Fruit fly (Drosophila melanogaster) whole organism, embryonic: Measurements from ENCODE around the gene CG7409.

ENCODE experiments used
- Adf1 ChIP-seq: fragments of 200-800 bp; sonication (Bioruptor generic); IDR thresholded peaks from 2 replicates; pipeline ENCODE4 v1.3.6; 2022; ENCODE audit warnings: missing biosample characterization, missing genetic modification characterization
- CG11560 ChIP-seq: fragments of 200-800 bp; sonication (Bioruptor generic); IDR thresholded peaks from 3 replicates; pipeline ENCODE4 v1.3.6; 2022; ENCODE audit warnings: missing biosample characterization, missing genetic modification characterization
- CG12071 ChIP-seq: fragments of 200-800 bp; sonication (Bioruptor generic); optimal IDR thresholded peaks from 3 replicates; lab custom pipeline; 2018; ENCODE audit warnings: missing biosample characterization, mild to moderate bottlenecking, missing genetic modification characterization
- CG13624 ChIP-seq: fragments of 200-800 bp; sonication (Bioruptor generic); optimal IDR thresholded peaks from 2 replicates; lab custom pipeline; 2016; ENCODE audit warnings: missing biosample characterization, missing genetic modification characterization
- CG13894 ChIP-seq: fragments of 200-800 bp; sonication (Bioruptor generic); optimal IDR thresholded peaks from 3 replicates; lab custom pipeline; 2018; ENCODE audit warnings: missing biosample characterization, mild to moderate bottlenecking, missing genetic modification characterization, moderate library complexity
- CG14965 ChIP-seq: fragments of 200-800 bp; sonication (Bioruptor generic); optimal IDR thresholded peaks from 2 replicates; lab custom pipeline; 2016; ENCODE audit warnings: missing biosample characterization, missing genetic modification characterization, borderline replicate concordance
- CG15073 ChIP-seq: fragments of 200-800 bp; sonication (Bioruptor generic); optimal IDR thresholded peaks from 2 replicates; lab custom pipeline; 2016; ENCODE audit warnings: missing biosample characterization, missing genetic modification characterization
- CG2889 ChIP-seq: fragments of 200-800 bp; sonication (Bioruptor generic); IDR thresholded peaks from 3 replicates; pipeline ENCODE4 v1.3.6; 2022; ENCODE audit warnings: missing biosample characterization, missing genetic modification characterization
- CG3838 ChIP-seq: fragments of 200-800 bp; sonication (Bioruptor generic); optimal IDR thresholded peaks from 3 replicates; lab custom pipeline; 2016; ENCODE audit warnings: missing biosample characterization, missing genetic modification characterization
- CG4854 ChIP-seq: fragments of 200-800 bp; sonication (Bioruptor generic); optimal IDR thresholded peaks from 2 replicates; lab custom pipeline; 2016; ENCODE audit warnings: missing biosample characterization, missing genetic modification characterization, inconsistent platforms
- CG5953 ChIP-seq: fragments of 200-800 bp; sonication (Bioruptor generic); IDR thresholded peaks from 2 replicates; pipeline ENCODE4 v1.3.6; 2022; ENCODE audit warnings: missing biosample characterization, missing genetic modification characterization
- CG6683 ChIP-seq: fragments of 200-800 bp; sonication (Bioruptor generic); optimal IDR thresholded peaks from 2 replicates; lab custom pipeline; 2017; ENCODE audit warnings: missing biosample characterization, mild to moderate bottlenecking, missing genetic modification characterization, missing genetic modification reagents
- CG9609 ChIP-seq: fragments of 200-800 bp; sonication (Bioruptor generic); optimal IDR thresholded peaks from 3 replicates; lab custom pipeline; 2016; ENCODE audit warnings: missing biosample characterization, missing genetic modification characterization
- CG9727 ChIP-seq: fragments of 200-800 bp; sonication (Bioruptor generic); optimal IDR thresholded peaks from 3 replicates; lab custom pipeline; 2017; ENCODE audit warnings: missing biosample characterization, mild to moderate bottlenecking, missing genetic modification characterization
- CkIIα-i1 ChIP-seq: fragments of 200-800 bp; sonication (Bioruptor generic); IDR thresholded peaks from 2 replicates; pipeline ENCODE4 v1.3.6; 2022; ENCODE audit warnings: missing biosample characterization, missing genetic modification characterization
- D19A ChIP-seq: fragments of 200-800 bp; optimal IDR thresholded peaks from 3 replicates; lab custom pipeline; 2019; ENCODE audit warnings: missing biosample characterization, mild to moderate bottlenecking, missing genetic modification characterization, moderate library complexity
- Deaf1 ChIP-seq: fragments of 200-800 bp; optimal IDR thresholded peaks from 3 replicates; lab custom pipeline; 2019; ENCODE audit warnings: missing biosample characterization, mild to moderate bottlenecking, missing genetic modification characterization, moderate library complexity
- Doc3 ChIP-seq: fragments of 200-800 bp; sonication (Bioruptor generic); IDR thresholded peaks from 3 replicates; pipeline ENCODE4 v1.3.6; 2022; ENCODE audit warnings: missing biosample characterization, missing genetic modification characterization; ENCODE audit not compliant: partially characterized antibody
- H15 ChIP-seq: fragments of 200-800 bp; sonication (Bioruptor generic); IDR thresholded peaks from 3 replicates; pipeline ENCODE4 v1.3.6; 2022; ENCODE audit warnings: missing biosample characterization, missing genetic modification characterization
- HHEX ChIP-seq: fragments of 200-800 bp; sonication (Bioruptor generic); optimal IDR thresholded peaks from 3 replicates; lab custom pipeline; 2017; ENCODE audit warnings: missing biosample characterization, mild to moderate bottlenecking, missing genetic modification characterization, missing genetic modification reagents
- Hey ChIP-seq: fragments of 200-800 bp; sonication (Bioruptor generic); optimal IDR thresholded peaks from 3 replicates; lab custom pipeline; 2018; ENCODE audit warnings: missing biosample characterization, mild to moderate bottlenecking, missing genetic modification characterization
- Mes4 ChIP-seq: fragments of 200-800 bp; sonication (Bioruptor generic); optimal IDR thresholded peaks from 2 replicates; lab custom pipeline; 2016; ENCODE audit warnings: missing biosample characterization, missing genetic modification characterization
- NC2α ChIP-seq: fragments of 200-800 bp; sonication (Bioruptor generic); optimal IDR thresholded peaks from 2 replicates; lab custom pipeline; 2016; ENCODE audit warnings: missing biosample characterization, missing genetic modification characterization
- Nf-YB ChIP-seq: fragments of 200-800 bp; sonication (Bioruptor generic); optimal IDR thresholded peaks from 3 replicates; lab custom pipeline; 2019; ENCODE audit warnings: missing biosample characterization, mild to moderate bottlenecking, missing genetic modification characterization, moderate library complexity
- Poxn ChIP-seq: fragments of 200-800 bp; sonication (Bioruptor generic); IDR thresholded peaks from 2 replicates; pipeline ENCODE4 v1.3.6; 2022; ENCODE audit warnings: missing biosample characterization, missing genetic modification characterization
- Rx ChIP-seq: fragments of 200-800 bp; sonication (Bioruptor generic); IDR thresholded peaks from 2 replicates; pipeline ENCODE4 v1.3.6; 2022; ENCODE audit warnings: missing biosample characterization, missing genetic modification characterization
- Sox100B ChIP-seq: fragments of 200-800 bp; sonication (Bioruptor generic); optimal IDR thresholded peaks from 3 replicates; lab custom pipeline; 2018; ENCODE audit warnings: missing biosample characterization, mild to moderate bottlenecking, missing genetic modification characterization
- Xbp1 ChIP-seq: fragments of 200-800 bp; sonication (Bioruptor generic); optimal IDR thresholded peaks from 3 replicates; lab custom pipeline; 2016; ENCODE audit warnings: missing biosample characterization, mild to moderate bottlenecking, missing genetic modification characterization
- Xrp1 ChIP-seq: fragments of 200-800 bp; sonication (Bioruptor generic); IDR thresholded peaks from 2 replicates; pipeline ENCODE4 v1.3.6; 2022; ENCODE audit warnings: missing biosample characterization, missing genetic modification characterization
- ac ChIP-seq: fragments of 200-800 bp; sonication (Bioruptor generic); optimal IDR thresholded peaks from 3 replicates; lab custom pipeline; 2017; ENCODE audit warnings: missing biosample characterization, mild to moderate bottlenecking, missing genetic modification characterization
- bab2 ChIP-seq: fragments of 200-800 bp; sonication (Bioruptor generic); optimal IDR thresholded peaks from 2 replicates; lab custom pipeline; 2016; ENCODE audit warnings: missing biosample characterization, missing genetic modification characterization
- bcd ChIP-seq: fragments of 200-800 bp; sonication (Bioruptor generic); optimal IDR thresholded peaks from 2 replicates; lab custom pipeline; 2017; ENCODE audit warnings: missing biosample characterization, mild to moderate bottlenecking, missing genetic modification characterization
- bowl ChIP-seq: fragments of 200-800 bp; sonication (Bioruptor generic); IDR thresholded peaks from 2 replicates; pipeline ENCODE4 v1.3.6; 2022; ENCODE audit warnings: missing biosample characterization, missing genetic modification characterization
- crc ChIP-seq: fragments of 200-800 bp; sonication (Bioruptor generic); optimal IDR thresholded peaks from 2 replicates; lab custom pipeline; 2016; ENCODE audit warnings: missing biosample characterization, missing genetic modification characterization
- crp ChIP-seq, 2 experiments: fragments of 200-800 bp; sonication (Bioruptor generic); optimal IDR thresholded peaks; 2 replicates in 1 of 2; 3 replicates in 1 of 2; lab custom pipeline; 2017; ENCODE audit warnings: missing biosample characterization in 2 of 2, missing genetic modification characterization in 2 of 2, mild to moderate bottlenecking in 1 of 2, moderate library complexity in 1 of 2
- fd3F ChIP-seq: fragments of 200-800 bp; sonication (Bioruptor generic); optimal IDR thresholded peaks from 2 replicates; lab custom pipeline; 2018; ENCODE audit warnings: missing biosample characterization, mild to moderate bottlenecking, missing genetic modification characterization, moderate library complexity
- fu2 ChIP-seq: fragments of 200-800 bp; sonication (Bioruptor generic); optimal IDR thresholded peaks from 2 replicates; lab custom pipeline; 2016; ENCODE audit warnings: missing biosample characterization, missing genetic modification characterization
- hkb ChIP-seq, 2 experiments: fragments of 200-800 bp in 1 of 2; fragments of >200 bp in 1 of 2; sonication (Bioruptor generic) in 1 of 2; IDR thresholded peaks in 1 of 2; optimal IDR thresholded peaks in 1 of 2; 2 replicates each; pipeline versions ENCODE4 v1.3.6 to Lab custom; 2017 to 2022; ENCODE audit warnings: missing biosample characterization in 1 of 2, missing genetic modification characterization in 1 of 2
- inv ChIP-seq: fragments of 200-800 bp; sonication (Bioruptor generic); IDR thresholded peaks from 2 replicates; pipeline ENCODE4 v1.3.6; 2022; ENCODE audit warnings: missing biosample characterization, missing genetic modification characterization; ENCODE audit not compliant: partially characterized antibody
- jumu ChIP-seq: fragments of 200-800 bp; sonication (Bioruptor generic); optimal IDR thresholded peaks from 3 replicates; lab custom pipeline; 2016; ENCODE audit warnings: missing biosample characterization, missing genetic modification characterization
- kay ChIP-seq: fragments of 200-800 bp; sonication (Bioruptor generic); optimal IDR thresholded peaks from 2 replicates; lab custom pipeline; 2016; ENCODE audit warnings: missing biosample characterization, missing genetic modification characterization
- knrl ChIP-seq: fragments of 200-800 bp; sonication (Bioruptor generic); IDR thresholded peaks from 3 replicates; pipeline ENCODE4 v1.3.6; 2022; ENCODE audit warnings: missing biosample characterization, missing genetic modification characterization; ENCODE audit not compliant: partially characterized antibody
- lbe ChIP-seq: fragments of 200-800 bp; sonication (Bioruptor generic); optimal IDR thresholded peaks from 2 replicates; lab custom pipeline; 2016; ENCODE audit warnings: missing biosample characterization, mild to moderate bottlenecking, missing genetic modification characterization
- nerfin-1 ChIP-seq: fragments of 200-800 bp; sonication (Bioruptor generic); optimal IDR thresholded peaks from 3 replicates; lab custom pipeline; 2019; ENCODE audit warnings: missing biosample characterization, mild to moderate bottlenecking, missing genetic modification characterization, moderate library complexity
- oc ChIP-seq: fragments of 200-800 bp; sonication (Bioruptor generic); optimal IDR thresholded peaks from 2 replicates; lab custom pipeline; 2018; ENCODE audit warnings: missing biosample characterization, mild to moderate bottlenecking, missing genetic modification characterization, moderate library complexity
- pros ChIP-seq: fragments of 200-800 bp; sonication (Bioruptor generic); optimal IDR thresholded peaks from 3 replicates; lab custom pipeline; 2019; ENCODE audit warnings: missing biosample characterization, mild to moderate bottlenecking, missing genetic modification characterization, moderate library complexity
- ro ChIP-seq: fragments of 200-800 bp; sonication (Bioruptor generic); IDR thresholded peaks from 2 replicates; pipeline ENCODE4 v1.3.6; 2022; ENCODE audit warnings: missing biosample characterization, missing genetic modification characterization
- shn ChIP-seq: fragments of 200-800 bp; sonication (Bioruptor generic); optimal IDR thresholded peaks from 3 replicates; lab custom pipeline; 2016; ENCODE audit warnings: missing biosample characterization, missing genetic modification characterization
- tap ChIP-seq: fragments of 200-800 bp; optimal IDR thresholded peaks from 3 replicates; lab custom pipeline; 2019; ENCODE audit warnings: missing biosample characterization, mild to moderate bottlenecking, missing genetic modification characterization, moderate library complexity
- wek ChIP-seq: fragments of 200-800 bp; sonication (Bioruptor generic); optimal IDR thresholded peaks from 3 replicates; lab custom pipeline; 2018; ENCODE audit warnings: missing biosample characterization, mild to moderate bottlenecking, missing genetic modification characterization, moderate library complexity

Gene CG7409

DNA sequence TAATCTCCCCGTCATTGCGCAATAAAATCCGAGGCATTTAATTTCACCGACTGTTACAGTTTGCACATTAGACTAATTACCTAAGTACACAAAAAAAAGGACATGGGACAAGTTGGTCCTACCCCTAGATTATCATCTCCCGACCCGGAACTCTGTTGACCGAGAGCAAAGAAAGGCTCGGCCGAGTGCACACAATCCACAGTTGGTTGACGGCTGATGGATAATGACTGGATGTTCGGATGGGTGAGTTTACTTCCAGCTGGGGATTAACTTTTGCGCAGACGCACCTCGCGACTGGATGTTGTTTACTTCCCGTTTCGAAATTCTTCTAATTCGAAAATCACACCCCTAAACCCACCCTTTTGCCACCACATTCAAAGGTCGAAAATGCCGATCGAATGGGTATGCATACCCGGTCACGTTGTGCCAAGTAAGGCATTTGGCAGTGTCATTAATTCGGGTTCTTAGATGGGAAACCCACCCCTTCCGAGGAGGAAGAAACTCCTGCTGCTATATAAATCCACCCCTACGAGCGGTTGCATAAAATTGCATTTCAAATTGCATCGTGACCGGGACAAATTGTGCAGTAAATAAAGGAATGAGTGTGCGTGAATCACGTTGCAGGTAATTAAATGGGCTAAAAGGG, 39.8 kb upstream of the CG7409 start (continued):
- TF ChIP-seq Xrp1 (GFP tag; lab: Robert Waterston, UW) (no peak), Mes4 (GFP tag; lab: Kevin White, UChicago) (no peak), CG14965 (GFP tag; lab: Kevin White, UChicago) (no peak), ro (GFP tag; lab: Robert Waterston, UW) (no peak), shn (GFP tag; lab: Kevin White, UChicago) (no peak), CG13624 (GFP tag; lab: Kevin White, UChicago) (no peak), D19A (tag; lab: Kevin White, UChicago) (no peak), CG2889 (GFP tag; lab: Robert Waterston, UW) (no peak), CG13894 (tag; lab: Kevin White, UChicago) (no peak), H15 (GFP tag; lab: Robert Waterston, UW) (no peak), CG15073 (GFP tag; lab: Kevin White, UChicago) (no peak), CkIIα-i1 (GFP tag; lab: Robert Waterston, UW) (no peak), hkb (optimal IDR thresholded peaks at IDR 0.05; lab: Kevin White, UChicago) (no peak), hkb (GFP tag; IDR thresholded peaks at IDR 0.05; lab: Robert Waterston, UW) (no peak), knrl (GFP tag; lab: Robert Waterston, UW) (no peak), Adf1 (GFP tag; lab: Robert Waterston, UW) (no peak), fu2 (GFP tag; lab: Kevin White, UChicago) (no peak), Poxn (GFP tag; lab: Robert Waterston, UW) (no peak), CG4854 (GFP tag; lab: Kevin White, UChicago) (no peak), Sox100B (GFP tag; lab: Kevin White, UChicago) (no peak), Hey (tag; lab: Kevin White, UChicago) (no peak), Rx (GFP tag; lab: Robert Waterston, UW) (no peak), CG9727 (GFP tag; lab: Kevin White, UChicago) (no peak), lbe (no peak), inv (no peak), Doc3 (GFP tag; lab: Robert Waterston, UW) (no peak), bcd (GFP tag; lab: Kevin White, UChicago) (no peak), fd3F (GFP tag; lab: Kevin White, UChicago) (no peak), CG9609 (GFP tag; lab: Kevin White, UChicago) (no peak), wek (GFP tag; lab: Kevin White, UChicago) (no peak), kay (GFP tag; lab: Kevin White, UChicago) (no peak), jumu (GFP tag; lab: Kevin White, UChicago) (no peak), nerfin-1 (tag; lab: Kevin White, UChicago) (peak; percentile 88), bowl (GFP tag; lab: Robert Waterston, UW) (no peak), pros (GFP tag; lab: Kevin White, UChicago) (peak; percentile 99), CG12071 (GFP tag; lab: Kevin White, UChicago) (no peak), tap (tag; lab: Kevin White, UChicago) (no peak), oc (tag; lab: Kevin White, UChicago) (peak; percentile 45), HHEX (no peak), bab2 (GFP tag; lab: Kevin White, UChicago) (no peak), CG3838 (GFP tag; lab: Kevin White, UChicago) (no peak), NC2α (GFP tag; lab: Kevin White, UChicago) (no peak), crp (GFP tag; optimal IDR thresholded peaks at IDR 0.05; lab: Kevin White, UChicago) (no peak), CG6683 (GFP tag; lab: Kevin White, UChicago) (no peak), Xbp1 (GFP tag; lab: Kevin White, UChicago) (no peak), ac (GFP tag; lab: Kevin White, UChicago) (no peak), CG5953 (no peak), Nf-YB (no peak), crc (GFP tag; lab: Kevin White, UChicago) (no peak), CG11560 (tag; lab: Robert Waterston, UW) (no peak), Deaf1 (tag; lab: Kevin White, UChicago) (peak; percentile 14)
